Worm (Caenorhabditis elegans): ENCODE results near the gene M04B2.7.

The M04B2.7 gene

DNA sequence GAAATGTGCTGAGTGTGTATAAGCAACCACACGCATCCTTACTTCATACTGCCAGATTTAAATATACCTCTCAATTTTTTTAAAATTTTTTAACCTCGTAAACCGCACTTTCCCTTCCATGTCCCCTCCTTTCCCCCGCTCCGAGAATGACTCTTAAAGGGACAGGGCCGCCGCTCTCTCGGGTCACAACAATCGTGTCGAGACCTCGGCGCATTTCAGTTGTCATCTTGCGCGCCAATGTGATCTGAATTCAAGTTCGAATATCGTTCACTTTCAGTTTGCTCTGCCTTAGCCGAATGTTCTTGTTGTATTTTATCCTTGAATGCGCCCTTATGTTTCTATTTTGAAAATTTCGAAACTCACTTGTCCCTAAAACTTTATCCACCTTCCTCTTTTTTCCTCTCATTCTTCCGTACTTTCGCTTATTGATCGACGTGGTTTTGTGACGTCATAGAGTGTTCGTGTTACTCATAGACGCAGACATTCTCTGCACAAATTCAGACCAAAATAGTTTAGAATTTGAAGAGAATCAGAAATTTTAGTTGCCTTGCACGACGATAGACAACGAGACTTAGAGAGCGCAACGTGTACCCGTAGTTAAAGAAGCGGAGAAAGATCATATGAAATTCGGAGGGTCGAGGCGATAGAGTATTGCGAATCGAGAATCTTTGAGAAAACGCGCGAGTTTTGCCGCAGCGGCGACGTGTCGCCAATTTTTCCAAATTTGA, 26.2 kb downstream of the M04B2.7 start (continued):
- TF ChIP-seq mdt-29 (GFP tag; IDR thresholded peaks at IDR 0.05) (no peak), snpc-1.2 (GFP tag; IDR thresholded peaks at IDR 0.05) (no peak), fos-1 (tag; optimal IDR thresholded peaks at IDR 0.05) (no peak), Y5F2A.4 (GFP tag; optimal IDR thresholded peaks at IDR 0.05) (no peak), saeg-2 (GFP tag; IDR thresholded peaks at IDR 0.05) (0 out of 2 replicates have a peak, but pooled peaks have one; percentile 21), F10B5.3 (tag; optimal IDR thresholded peaks at IDR 0.05) (no peak), lin-13 (GFP tag; optimal IDR thresholded peaks at IDR 0.05) (peak; percentile 31), D1046.2 (GFP tag; IDR thresholded peaks at IDR 0.05) (no peak), aha-1 (tag) (peak; percentile 96), spr-1 (tag; optimal IDR thresholded peaks at IDR 0.05) (no peak), daf-16 (GFP tag; optimal IDR thresholded peaks at IDR 0.05) (no peak), daf-16 (tag; optimal IDR thresholded peaks at IDR 0.05) (peak; percentile 58), nhr-77 (tag; optimal IDR thresholded peaks at IDR 0.05) (peak; percentile 92), mxl-2 (GFP tag; conservative IDR thresholded peaks at IDR 0.05) (no peak), F26F4.8 (GFP tag; conservative IDR thresholded peaks at IDR 0.05) (no peak), unc-130 (GFP tag; optimal IDR thresholded peaks at IDR 0.05) (no peak), rbr-2 (tag; optimal IDR thresholded peaks at IDR 0.05) (peak; percentile 62), mes-2 (tag; optimal IDR thresholded peaks at IDR 0.05; ENCODE audit: poor library complexity, severe bottlenecking) (peak; percentile 67), nhr-48 (tag; optimal IDR thresholded peaks at IDR 0.05) (peak; percentile 77), nhr-41 (GFP tag; IDR thresholded peaks at IDR 0.05) (no peak), lin-1 (GFP tag; IDR thresholded peaks at IDR 0.05) (no peak), nhr-10 (tag; optimal IDR thresholded peaks at IDR 0.05) (no peak), daf-8 (GFP tag; IDR thresholded peaks at IDR 0.05) (no peak), dmd-6 (GFP tag; IDR thresholded peaks at IDR 0.05) (peak; percentile 46; the same call in 1 of the 2 replicates), hmg-1.1 (GFP tag; IDR thresholded peaks at IDR 0.05) (peak; percentile 43), dve-1 (tag; optimal IDR thresholded peaks at IDR 0.05; ENCODE audit: insufficient read depth) (peak; percentile 80), T20F7.1 (GFP tag; optimal IDR thresholded peaks at IDR 0.05) (peak; percentile 88), daf-19 (GFP tag; conservative IDR thresholded peaks at IDR 0.05) (0 out of 2 replicates have a peak, but pooled peaks have one; percentile 15), mep-1 (tag; optimal IDR thresholded peaks at IDR 0.05) (peak; percentile 94)

DNA sequence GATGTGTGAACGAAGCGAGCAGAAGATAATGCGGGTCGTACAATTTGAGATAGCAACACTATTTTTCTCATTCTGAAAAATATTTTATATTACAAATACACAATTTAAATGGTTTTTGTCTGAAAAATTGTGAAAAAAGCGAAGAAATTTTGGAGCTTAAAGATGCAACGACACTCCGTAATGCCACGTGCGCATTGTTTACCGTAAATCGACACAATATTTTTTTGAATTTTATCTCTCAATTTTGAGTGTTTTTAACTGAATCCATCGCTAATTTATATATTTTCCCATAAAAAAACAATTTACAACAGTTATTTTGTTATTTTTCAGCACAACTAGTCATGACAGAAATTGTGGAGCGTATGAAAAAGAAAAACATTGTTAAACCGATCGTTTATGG, 27.6 kb downstream of the M04B2.7 start, which contains the start of the genes M04B2.4 and gfl-1:
Gene M04B2.4 (minus strand): TSS at position 72 of the 400 bp plus-strand sequence.
Gene gfl-1 (plus strand): TSS at position 331 of the 400 bp plus-strand sequence.
- TF ChIP-seq madf-9 (GFP tag; conservative IDR thresholded peaks at IDR 0.05) (no peak), Y48G9A.11 (GFP tag; IDR thresholded peaks at IDR 0.05) (peak; percentile 89), rbr-2 (tag; optimal IDR thresholded peaks at IDR 0.05) (no peak), lsy-2 (tag; optimal IDR thresholded peaks at IDR 0.05) (peak in 1 of 2 experiments; percentile 55), dpl-1 (GFP tag; optimal IDR thresholded peaks at IDR 0.05) (peak; percentile 56), F44E2.7 (GFP tag; IDR thresholded peaks at IDR 0.05) (no peak), hmg-1.1 (GFP tag; IDR thresholded peaks at IDR 0.05) (no peak), ztf-7 (tag; optimal IDR thresholded peaks at IDR 0.05) (peak; percentile 28), T20F7.1 (GFP tag; optimal IDR thresholded peaks at IDR 0.05) (peak; percentile 96), R02D3.7 (tag; optimal IDR thresholded peaks at IDR 0.05) (peak; percentile 74)

- TF ChIP-seq spr-1 (tag; optimal IDR thresholded peaks at IDR 0.05) (no peak), lir-3 (tag; optimal IDR thresholded peaks at IDR 0.05) (no peak), ceh-62 (tag; optimal IDR thresholded peaks at IDR 0.05) (no peak), hlh-11 (tag; optimal IDR thresholded peaks at IDR 0.05) (no peak), unc-130 (GFP tag; optimal IDR thresholded peaks at IDR 0.05) (no peak), mxl-2 (GFP tag; conservative IDR thresholded peaks at IDR 0.05) (no peak), unc-62 (GFP tag; optimal IDR thresholded peaks at IDR 0.05 in 1 of 2) (no peak), unc-62 (tag; optimal IDR thresholded peaks at IDR 0.05) (no peak), nhr-77 (tag; optimal IDR thresholded peaks at IDR 0.05) (no peak), hmg-1.1 (GFP tag; IDR thresholded peaks at IDR 0.05) (no peak), tag-97 (GFP tag; IDR thresholded peaks at IDR 0.05) (no peak), nhr-42 (GFP tag; IDR thresholded peaks at IDR 0.05) (no peak), Y48G9A.11 (GFP tag; IDR thresholded peaks at IDR 0.05) (no peak), ceh-44 (GFP tag; IDR thresholded peaks at IDR 0.05) (no peak), daf-12 (tag; optimal IDR thresholded peaks at IDR 0.05) (no peak), madf-5 (GFP tag; IDR thresholded peaks at IDR 0.05) (no peak), tra-1 (GFP tag; IDR thresholded peaks at IDR 0.05) (no peak), daf-8 (GFP tag; IDR thresholded peaks at IDR 0.05) (no peak), daf-19 (GFP tag; conservative IDR thresholded peaks at IDR 0.05) (no peak), F26F4.8 (GFP tag; conservative IDR thresholded peaks at IDR 0.05) (no peak)
These were observed 37.9 kb downstream of the M04B2.7 start, which contains the start of gene M04B2.6 for ce11 chrIV:11510664-11511063. Gene M04B2.6 (minus strand): TSS chrIV:11510764.
